Worm (Caenorhabditis elegans) whole organism, L4 larva: Measurements from ENCODE around the gene F10E9.11.

Source experiments
- D1046.2 ChIP-seq: fragments of 200-800 bp; sonication (Bioruptor generic); IDR thresholded peaks from 2 replicates; pipeline ENCODE4 v1.3.6; 2022; ENCODE audit warnings: missing genetic modification characterization, missing compliant biosample characterization
- F37D6.2 ChIP-seq: sonication (generic microtip); optimal IDR thresholded peaks from 2 replicates; lab custom pipeline; 2016; ENCODE audit warnings: mild to moderate bottlenecking, missing genetic modification characterization, missing compliant biosample characterization
- F44E2.7 ChIP-seq: fragments of 200-800 bp; sonication (Bioruptor generic); IDR thresholded peaks from 2 replicates; pipeline ENCODE4 v2.1.2; 2022; ENCODE audit warnings: missing genetic modification characterization, missing compliant biosample characterization
- T20F7.1 ChIP-seq: fragments of 200-800 bp; sonication (Bioruptor generic); optimal IDR thresholded peaks from 2 replicates; lab custom pipeline; 2018; ENCODE audit warnings: mild to moderate bottlenecking, missing genetic modification characterization, missing compliant biosample characterization
- Y105C5A.15 ChIP-seq: fragments of 200-800 bp; sonication (Bioruptor generic); IDR thresholded peaks from 2 replicates; pipeline ENCODE4 v1.3.6; 2022; ENCODE audit warnings: missing genetic modification characterization, missing compliant biosample characterization
- Y48G9A.11 ChIP-seq: fragments of 200-800 bp; sonication (Bioruptor generic); IDR thresholded peaks from 2 replicates; pipeline ENCODE4 v1.3.6; 2022; ENCODE audit warnings: missing genetic modification reagents, missing genetic modification characterization, missing compliant biosample characterization
- arid-1 ChIP-seq: fragments of 200-800 bp; sonication (Bioruptor generic); conservative IDR thresholded peaks from 2 replicates; pipeline ENCODE4 v1.3.6; 2022; ENCODE audit warnings: missing genetic modification reagents, missing genetic modification characterization, missing compliant biosample characterization
- attf-4 ChIP-seq: sonication (generic microtip); optimal IDR thresholded peaks from 3 replicates; lab custom pipeline; 2017; ENCODE audit warnings: missing biosample characterization, missing genetic modification characterization
- ceh-20 ChIP-seq: fragments of 200-800 bp; sonication (Bioruptor generic); IDR thresholded peaks from 2 replicates; pipeline ENCODE4 v1.3.6; 2022; ENCODE audit warnings: missing genetic modification reagents, missing genetic modification characterization, missing compliant biosample characterization
- ceh-28 ChIP-seq: fragments of 150-350 bp; optimal IDR thresholded peaks from 2 replicates; lab custom pipeline; 2014; ENCODE audit warnings: missing biosample characterization, missing genetic modification reagents, missing genetic modification characterization
- ces-1 ChIP-seq: fragments of 150-350 bp; sonication (generic microtip); optimal IDR thresholded peaks from 4 replicates; lab custom pipeline; 2014; ENCODE audit warnings: missing biosample characterization, missing genetic modification reagents, missing genetic modification characterization
- cey-2 ChIP-seq: sonication (generic microtip); optimal IDR thresholded peaks from 3 replicates; lab custom pipeline; 2017; ENCODE audit warnings: missing genetic modification characterization, mild to moderate bottlenecking, missing compliant biosample characterization, antibody characterized with exemption, borderline replicate concordance; ENCODE audit not compliant: insufficient read depth
- daf-12 ChIP-seq: fragments of 150-350 bp; optimal IDR thresholded peaks from 2 replicates; lab custom pipeline; 2014; ENCODE audit warnings: missing biosample characterization, missing genetic modification reagents, missing genetic modification characterization
- daf-16 ChIP-seq, 3 experiments: sonication (generic microtip); optimal IDR thresholded peaks; 2 replicates each; lab custom pipeline; 2016 to 2017; ENCODE audit warnings: missing genetic modification characterization in 3 of 3, missing genetic modification reagents in 3 of 3, mild to moderate bottlenecking in 2 of 3, missing compliant biosample characterization in 2 of 3, missing biosample characterization in 1 of 3, moderate library complexity in 1 of 3
- daf-19 ChIP-seq: fragments of 200-800 bp; sonication (Bioruptor generic); conservative IDR thresholded peaks from 2 replicates; pipeline ENCODE4 v1.3.6; 2022; ENCODE audit warnings: missing genetic modification characterization, missing compliant biosample characterization
- daf-8 ChIP-seq: fragments of 200-800 bp; sonication (Bioruptor generic); IDR thresholded peaks from 2 replicates; pipeline ENCODE4 v1.3.6; 2022; ENCODE audit warnings: missing genetic modification characterization, missing compliant biosample characterization
- dmd-6 ChIP-seq: fragments of 200-800 bp; sonication (Bioruptor generic); IDR thresholded peaks from 2 replicates; pipeline ENCODE4 v1.3.6; 2022; ENCODE audit warnings: missing genetic modification reagents, missing genetic modification characterization, missing compliant biosample characterization
- duxl-1 ChIP-seq: sonication (generic microtip); optimal IDR thresholded peaks from 2 replicates; lab custom pipeline; 2016; ENCODE audit warnings: mild to moderate bottlenecking, missing genetic modification characterization, moderate library complexity, missing compliant biosample characterization; ENCODE audit not compliant: poor library complexity
- dve-1 ChIP-seq: sonication (generic microtip); optimal IDR thresholded peaks from 2 replicates; lab custom pipeline; 2017; ENCODE audit warnings: antibody characterized with exemption, mild to moderate bottlenecking, missing genetic modification characterization, missing compliant biosample characterization; ENCODE audit not compliant: insufficient read depth
- egl-27 ChIP-seq: sonication (generic microtip); optimal IDR thresholded peaks from 3 replicates; lab custom pipeline; 2017; ENCODE audit warnings: missing biosample characterization, missing genetic modification reagents, missing genetic modification characterization
- fkh-10 ChIP-seq: fragments of 150-350 bp; optimal IDR thresholded peaks from 2 replicates; lab custom pipeline; 2014; ENCODE audit warnings: missing biosample characterization, missing genetic modification reagents, missing genetic modification characterization
- fos-1 ChIP-seq: fragments of 150-350 bp; optimal IDR thresholded peaks from 2 replicates; lab custom pipeline; 2014; ENCODE audit warnings: missing biosample characterization, missing genetic modification characterization
- gei-8 ChIP-seq: fragments of 200-800 bp; sonication (Bioruptor generic); optimal IDR thresholded peaks from 2 replicates; lab custom pipeline; 2018; ENCODE audit warnings: mild to moderate bottlenecking, missing genetic modification characterization, missing compliant biosample characterization
- hlh-11 ChIP-seq: fragments of 200-800 bp; sonication (Bioruptor generic); optimal IDR thresholded peaks from 2 replicates; lab custom pipeline; 2018; ENCODE audit warnings: mild to moderate bottlenecking, missing genetic modification characterization, missing compliant biosample characterization
- hlh-30 ChIP-seq: sonication (generic microtip); optimal IDR thresholded peaks from 2 replicates; lab custom pipeline; 2017; ENCODE audit warnings: antibody characterized with exemption, mild to moderate bottlenecking, missing genetic modification characterization, missing compliant biosample characterization; ENCODE audit not compliant: insufficient read depth
- jun-1 ChIP-seq: fragments of 150-350 bp; optimal IDR thresholded peaks from 2 replicates; lab custom pipeline; 2014; ENCODE audit warnings: missing biosample characterization, missing genetic modification reagents, missing genetic modification characterization
- lin-15B ChIP-seq: fragments of 150-350 bp; sonication (generic microtip); optimal IDR thresholded peaks from 3 replicates; lab custom pipeline; 2014; ENCODE audit warnings: missing biosample characterization, missing genetic modification characterization
- lin-38 ChIP-seq: fragments of 200-800 bp; sonication (Bioruptor generic); IDR thresholded peaks from 2 replicates; pipeline ENCODE4 v1.3.6; 2022; ENCODE audit warnings: missing genetic modification reagents, missing genetic modification characterization, missing compliant biosample characterization
- lir-3 ChIP-seq: sonication (generic microtip); optimal IDR thresholded peaks from 2 replicates; lab custom pipeline; 2016; ENCODE audit warnings: mild to moderate bottlenecking, missing genetic modification characterization, missing compliant biosample characterization
- madf-5 ChIP-seq, 2 experiments: fragments of 200-800 bp; sonication (Bioruptor generic); IDR thresholded peaks; 2 replicates each; pipeline ENCODE4 v1.3.6; 2022; ENCODE audit warnings: missing compliant biosample characterization in 2 of 2, missing genetic modification characterization in 2 of 2
- madf-9 ChIP-seq: fragments of 200-800 bp; sonication (Bioruptor generic); conservative IDR thresholded peaks from 2 replicates; pipeline ENCODE4 v1.3.6; 2022; ENCODE audit warnings: missing genetic modification reagents, missing genetic modification characterization, missing compliant biosample characterization
- mdl-1 ChIP-seq, 2 experiments: fragments of 150-350 bp in 1 of 2; sonication (generic microtip) in 1 of 2; optimal IDR thresholded peaks; 2 replicates each; lab custom pipeline; 2014 to 2017; ENCODE audit warnings: missing biosample characterization in 2 of 2, missing genetic modification characterization in 2 of 2
- mes-2 ChIP-seq: sonication (generic microtip); optimal IDR thresholded peaks from 2 replicates; lab custom pipeline; 2016; ENCODE audit warnings: missing genotype, mild to moderate bottlenecking, missing genetic modification characterization, missing compliant biosample characterization; ENCODE audit not compliant: poor library complexity, severe bottlenecking
- mxl-2 ChIP-seq: fragments of 200-800 bp; sonication (Bioruptor generic); conservative IDR thresholded peaks from 2 replicates; pipeline ENCODE4 v1.3.6; 2022; ENCODE audit warnings: missing genetic modification reagents, missing genetic modification characterization, missing compliant biosample characterization
- nhr-102 ChIP-seq: sonication (generic microtip); optimal IDR thresholded peaks from 2 replicates; lab custom pipeline; 2016; ENCODE audit warnings: mild to moderate bottlenecking, missing genetic modification characterization, moderate library complexity, missing compliant biosample characterization
- nhr-237 ChIP-seq: sonication (generic microtip); optimal IDR thresholded peaks from 2 replicates; lab custom pipeline; 2017; ENCODE audit warnings: missing biosample characterization, missing genetic modification characterization
- nhr-25 ChIP-seq: sonication (generic microtip); optimal IDR thresholded peaks from 2 replicates; lab custom pipeline; 2017; ENCODE audit warnings: missing genetic modification characterization, mild to moderate bottlenecking, missing compliant biosample characterization, antibody characterized with exemption, moderate library complexity, borderline replicate concordance; ENCODE audit not compliant: insufficient read depth
- nhr-28 ChIP-seq: fragments of 150-350 bp; optimal IDR thresholded peaks from 2 replicates; lab custom pipeline; 2014; ENCODE audit warnings: missing biosample characterization, missing genetic modification characterization
- nhr-42 ChIP-seq: fragments of 200-800 bp; sonication (Bioruptor generic); IDR thresholded peaks from 2 replicates; pipeline ENCODE4 v1.3.6; 2022; ENCODE audit warnings: missing genetic modification characterization, missing compliant biosample characterization
- nhr-77 ChIP-seq: fragments of 150-350 bp; optimal IDR thresholded peaks from 2 replicates; lab custom pipeline; 2014; ENCODE audit warnings: missing biosample characterization, missing genetic modification characterization
- php-3 ChIP-seq: fragments of 200-800 bp; sonication (Bioruptor generic); IDR thresholded peaks from 2 replicates; pipeline ENCODE4 v1.3.6; 2022; ENCODE audit warnings: missing genetic modification reagents, missing genetic modification characterization, missing compliant biosample characterization
- saeg-2 ChIP-seq: fragments of 200-800 bp; sonication (Bioruptor generic); IDR thresholded peaks from 2 replicates; pipeline ENCODE4 v1.3.6; 2022; ENCODE audit warnings: missing genetic modification reagents, missing genetic modification characterization, missing compliant biosample characterization
- skn-1 ChIP-seq: fragments of 150-350 bp; optimal IDR thresholded peaks from 2 replicates; lab custom pipeline; 2014; ENCODE audit warnings: missing biosample characterization, missing genetic modification characterization
- snpc-4 ChIP-seq: fragments of 150-350 bp; optimal IDR thresholded peaks from 2 replicates; lab custom pipeline; 2014; ENCODE audit warnings: missing biosample characterization, missing genetic modification characterization
- spr-3 ChIP-seq: fragments of 200-800 bp; sonication (Bioruptor generic); optimal IDR thresholded peaks from 2 replicates; lab custom pipeline; 2018; ENCODE audit warnings: mild to moderate bottlenecking, missing genetic modification characterization, missing compliant biosample characterization
- tra-1 ChIP-seq: fragments of 200-800 bp; sonication (Bioruptor generic); IDR thresholded peaks from 2 replicates; pipeline ENCODE4 v1.3.6; 2022; ENCODE audit warnings: missing genetic modification reagents, missing genetic modification characterization, missing compliant biosample characterization
- zag-1 ChIP-seq: fragments of 150-350 bp; optimal IDR thresholded peaks from 2 replicates; lab custom pipeline; 2014; ENCODE audit warnings: missing biosample characterization, missing genetic modification characterization
- zfp-3 ChIP-seq: fragments of 200-800 bp; sonication (Bioruptor generic); conservative IDR thresholded peaks from 2 replicates; pipeline ENCODE4 v1.3.6; 2022; ENCODE audit warnings: missing genetic modification reagents, missing genetic modification characterization, missing compliant biosample characterization
- ztf-11 ChIP-seq: fragments of 150-350 bp; optimal IDR thresholded peaks from 2 replicates; lab custom pipeline; 2014; ENCODE audit warnings: missing biosample characterization, missing genetic modification characterization

F10E9.11 gene

DNA sequence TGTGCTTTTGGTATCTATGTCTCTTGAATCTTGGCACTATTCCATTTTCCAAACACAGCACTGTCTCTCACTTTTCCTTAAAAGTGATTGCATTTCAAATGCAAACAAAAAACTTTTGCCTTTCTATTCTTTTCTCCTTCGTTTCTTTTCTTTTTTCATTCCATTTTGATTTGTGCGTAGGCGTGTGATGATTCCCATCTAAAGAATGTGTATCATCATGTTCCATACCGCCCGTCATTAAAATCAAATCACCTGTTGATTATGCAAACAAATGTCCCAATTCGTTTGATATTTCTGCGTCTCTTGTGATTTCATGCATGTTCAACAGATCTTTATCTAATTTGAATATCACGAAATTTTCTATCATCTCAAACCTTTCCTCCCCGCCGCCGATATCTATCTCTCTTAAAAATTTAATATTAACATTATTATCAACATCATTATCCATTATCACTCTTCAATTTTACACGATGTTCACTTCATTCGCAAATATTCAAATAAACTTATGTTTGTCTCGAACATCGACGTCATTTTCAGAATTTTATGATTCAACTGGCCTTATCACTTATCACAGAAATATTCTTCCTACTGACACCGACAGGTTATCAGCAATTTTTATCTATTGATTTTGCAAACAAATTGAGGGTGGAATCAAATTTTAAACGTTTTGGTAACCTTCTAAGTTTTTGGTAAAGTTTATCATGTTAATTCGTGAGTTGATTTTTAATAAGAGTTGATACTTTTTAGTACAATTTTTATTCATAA, 27.6 kb downstream of the F10E9.11 start:
- TF ChIP-seq Y48G9A.11 (GFP tag; lab: Robert Waterston, UW) (no peak), tra-1 (GFP tag; lab: Robert Waterston, UW) (no peak), daf-12 (tag; lab: Kevin White, UChicago) (no peak), daf-16 (GFP tag; optimal IDR thresholded peaks at IDR 0.05; lab: Kevin White, UChicago) (no peak), daf-16 (tag; optimal IDR thresholded peaks at IDR 0.05; lab: Kevin White, UChicago) (peak; percentile 55), jun-1 (tag; lab: Kevin White, UChicago) (no peak), fos-1 (tag; lab: Kevin White, UChicago) (no peak), madf-9 (no peak), hlh-11 (tag; lab: Kevin White, UChicago) (peak; percentile 66), lin-15B (tag; lab: Kevin White, UChicago) (no peak), mxl-2 (GFP tag; lab: Robert Waterston, UW) (no peak), nhr-25 (tag; lab: Kevin White, UChicago) (no peak), F44E2.7 (GFP tag; lab: Robert Waterston, UW) (no peak), egl-27 (tag; lab: Kevin White, UChicago) (no peak), saeg-2 (GFP tag; lab: Robert Waterston, UW) (no peak), daf-8 (GFP tag; lab: Robert Waterston, UW) (no peak), dmd-6 (GFP tag; lab: Robert Waterston, UW) (peak; percentile 78), daf-19 (GFP tag; lab: Robert Waterston, UW) (no peak), nhr-28 (tag; lab: Kevin White, UChicago) (peak; percentile 74), ztf-11 (tag; lab: Kevin White, UChicago) (no peak), T20F7.1 (GFP tag; lab: Kevin White, UChicago) (peak; percentile 41), Y105C5A.15 (GFP tag; lab: Robert Waterston, UW) (no peak), lir-3 (no peak), lin-38 (no peak), nhr-237 (no peak), nhr-102 (tag; lab: Kevin White, UChicago) (no peak), fkh-10 (GFP tag; lab: Kevin White, UChicago) (no peak), nhr-42 (no peak), zag-1 (tag; lab: Kevin White, UChicago) (no peak), snpc-4 (tag; lab: Kevin White, UChicago) (no peak), duxl-1 (tag; lab: Kevin White, UChicago) (no peak), ceh-28 (tag; lab: Kevin White, UChicago) (no peak), dve-1 (peak; percentile 74), madf-5 (GFP tag; IDR thresholded peaks at IDR 0.05; lab: Robert Waterston, UW) (no peak), gei-8 (GFP tag; lab: Kevin White, UChicago) (no peak), ces-1 (GFP tag; lab: Kevin White, UChicago) (no peak), attf-4 (tag; lab: Kevin White, UChicago) (no peak), cey-2 (tag; lab: Kevin White, UChicago) (no peak), skn-1 (tag; lab: Kevin White, UChicago) (no peak), zfp-3 (GFP tag; lab: Robert Waterston, UW) (no peak), ceh-20 (GFP tag; lab: Robert Waterston, UW) (no peak), D1046.2 (no peak), F37D6.2 (no peak), mes-2 (no peak), arid-1 (GFP tag; lab: Robert Waterston, UW) (no peak), mdl-1 (tag; optimal IDR thresholded peaks at IDR 0.05; lab: Kevin White, UChicago) (no peak), nhr-77 (tag; lab: Kevin White, UChicago) (no peak), spr-3 (no peak), php-3 (no peak), hlh-30 (tag; lab: Kevin White, UChicago) (peak; percentile 2)
